Worm (Caenorhabditis elegans) whole organism, L3 larva: ENCODE measurements around the gene lgc-53.

ENCODE experiments used
- R02D3.7 ChIP-seq: fragments of 150-350 bp; optimal IDR thresholded peaks from 2 replicates; lab custom pipeline; 2014; ENCODE audit warnings: missing biosample characterization, missing genetic modification characterization
- ZK546.5 ChIP-seq: sonication (generic microtip); optimal IDR thresholded peaks from 2 replicates; lab custom pipeline; 2017; ENCODE audit warnings: missing biosample characterization, missing genetic modification characterization
- egl-27 ChIP-seq: sonication (generic microtip); optimal IDR thresholded peaks from 4 replicates; lab custom pipeline; 2017; ENCODE audit warnings: missing biosample characterization, missing genetic modification reagents, missing genetic modification characterization
- fkh-10 ChIP-seq: sonication (generic microtip); optimal IDR thresholded peaks from 2 replicates; lab custom pipeline; 2017; ENCODE audit warnings: missing biosample characterization, missing genetic modification reagents, missing genetic modification characterization
- nhr-237 ChIP-seq: fragments of 150-350 bp; optimal IDR thresholded peaks from 2 replicates; lab custom pipeline; 2014; ENCODE audit warnings: missing biosample characterization, missing genetic modification characterization
- snpc-4 ChIP-seq: fragments of 150-350 bp; optimal IDR thresholded peaks from 2 replicates; lab custom pipeline; 2014; ENCODE audit warnings: missing biosample characterization, missing genetic modification characterization
- unc-39 ChIP-seq: sonication (generic microtip); optimal IDR thresholded peaks from 4 replicates; lab custom pipeline; 2017; ENCODE audit warnings: missing biosample characterization, missing genetic modification characterization
- zag-1 ChIP-seq: fragments of 150-350 bp; optimal IDR thresholded peaks from 2 replicates; lab custom pipeline; 2014; ENCODE audit warnings: missing biosample characterization, missing genetic modification characterization

DNA sequence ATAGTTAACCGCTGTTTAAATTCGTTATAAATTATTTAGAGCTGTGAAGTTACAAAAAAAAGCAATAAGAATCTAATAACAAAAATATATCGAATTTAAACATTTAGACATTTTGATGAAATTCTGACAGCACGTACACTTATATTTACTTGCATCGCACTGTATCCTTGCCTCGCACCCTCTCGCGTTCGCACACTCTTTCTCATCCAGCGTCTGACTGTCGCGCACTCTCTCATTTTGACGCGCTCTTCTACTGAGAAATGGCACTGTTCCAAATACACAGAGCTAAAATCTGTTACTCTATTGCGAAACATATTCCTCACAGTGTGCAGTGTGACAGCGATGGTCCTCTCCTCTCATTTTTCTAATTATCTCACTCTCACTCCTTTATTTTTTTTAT, 7.4 kb upstream of the lgc-53 start:
- TF ChIP-seq snpc-4 (no peak), ZK546.5 (tag; lab: Kevin White, UChicago) (no peak), zag-1 (tag; lab: Kevin White, UChicago) (no peak), egl-27 (no peak), nhr-237 (tag; lab: Kevin White, UChicago) (no peak), unc-39 (tag; lab: Kevin White, UChicago) (no peak), fkh-10 (GFP tag; lab: Kevin White, UChicago) (no peak), R02D3.7 (tag; lab: Kevin White, UChicago) (no peak)
